Worm (Caenorhabditis elegans) whole organism, late embryonic: ENCODE data around the gene F38H4.3.

Experiments
- T23F11.4 ChIP-seq: fragments of 200-800 bp; sonication (Bioruptor generic); optimal IDR thresholded peaks from 2 replicates; lab custom pipeline; 2018; ENCODE audit warnings: mild to moderate bottlenecking, missing genetic modification characterization, missing compliant biosample characterization
- ama-1 ChIP-seq: fragments of 150-350 bp; optimal IDR thresholded peaks from 2 replicates; lab custom pipeline; 2014
- ceh-14 ChIP-seq: sonication (generic microtip); optimal IDR thresholded peaks from 2 replicates; lab custom pipeline; 2016; ENCODE audit warnings: missing genotype, missing genetic modification characterization, missing compliant biosample characterization
- ceh-18 ChIP-seq: sonication (generic microtip); optimal IDR thresholded peaks from 2 replicates; lab custom pipeline; 2016; ENCODE audit warnings: missing genetic modification characterization, missing compliant biosample characterization
- ceh-19 ChIP-seq: fragments of 200-800 bp; sonication (Bioruptor generic); optimal IDR thresholded peaks from 2 replicates; lab custom pipeline; 2018; ENCODE audit warnings: mild to moderate bottlenecking, missing genetic modification characterization, missing compliant biosample characterization
- ceh-2 ChIP-seq: sonication (generic microtip); optimal IDR thresholded peaks from 2 replicates; lab custom pipeline; 2016; ENCODE audit warnings: missing genotype, missing genetic modification characterization, missing compliant biosample characterization
- ceh-30 ChIP-seq: fragments of 150-350 bp; optimal IDR thresholded peaks from 2 replicates; lab custom pipeline; 2014; ENCODE audit warnings: missing biosample characterization, missing genetic modification characterization
- ceh-31 ChIP-seq: sonication (generic microtip); optimal IDR thresholded peaks from 2 replicates; lab custom pipeline; 2016; ENCODE audit warnings: missing genetic modification characterization, missing compliant biosample characterization
- ceh-45 ChIP-seq: fragments of 200-800 bp; sonication (Bioruptor generic); IDR thresholded peaks from 2 replicates; pipeline ENCODE4 v1.3.6; 2022; ENCODE audit warnings: missing genetic modification reagents, missing genetic modification characterization, missing compliant biosample characterization
- ceh-48 ChIP-seq: sonication (generic microtip); optimal IDR thresholded peaks from 2 replicates; lab custom pipeline; 2016; ENCODE audit warnings: missing genetic modification characterization, inconsistent platforms, missing compliant biosample characterization
- ceh-6 ChIP-seq: fragments of 200-800 bp; sonication (Bioruptor generic); optimal IDR thresholded peaks from 2 replicates; lab custom pipeline; 2018; ENCODE audit warnings: mild to moderate bottlenecking, missing genetic modification characterization, missing compliant biosample characterization
- ceh-9 ChIP-seq: sonication (generic microtip); optimal IDR thresholded peaks from 2 replicates; lab custom pipeline; 2016; ENCODE audit warnings: mild to moderate bottlenecking, missing genetic modification characterization, inconsistent platforms, missing compliant biosample characterization
- che-1 ChIP-seq: sonication (generic microtip); optimal IDR thresholded peaks from 2 replicates; lab custom pipeline; 2016; ENCODE audit warnings: mild to moderate bottlenecking, missing genetic modification characterization, missing compliant biosample characterization
- dmd-4 ChIP-seq: sonication (generic microtip); optimal IDR thresholded peaks from 2 replicates; lab custom pipeline; 2016; ENCODE audit warnings: borderline replicate concordance, missing genetic modification characterization, missing compliant biosample characterization
- dve-1 ChIP-seq: sonication (generic microtip); optimal IDR thresholded peaks from 2 replicates; lab custom pipeline; 2017; ENCODE audit warnings: antibody characterized with exemption, mild to moderate bottlenecking, missing genetic modification characterization, missing compliant biosample characterization
- elt-2 ChIP-seq: sonication (generic microtip); optimal IDR thresholded peaks from 2 replicates; lab custom pipeline; 2016; ENCODE audit warnings: missing genetic modification reagents, missing genetic modification characterization, missing compliant biosample characterization
- elt-4 ChIP-seq: sonication (generic microtip); optimal IDR thresholded peaks from 2 replicates; lab custom pipeline; 2016; ENCODE audit warnings: missing genetic modification characterization, missing compliant biosample characterization
- ets-4 ChIP-seq: sonication (generic microtip); optimal IDR thresholded peaks from 2 replicates; lab custom pipeline; 2016; ENCODE audit warnings: missing genetic modification characterization, missing compliant biosample characterization
- eyg-1 ChIP-seq: sonication (generic microtip); optimal IDR thresholded peaks from 2 replicates; lab custom pipeline; 2016; ENCODE audit warnings: missing genotype, missing genetic modification characterization, missing compliant biosample characterization
- fax-1 ChIP-seq: sonication (generic microtip); optimal IDR thresholded peaks from 2 replicates; lab custom pipeline; 2016; ENCODE audit warnings: missing genotype, missing genetic modification characterization, missing compliant biosample characterization
- fkh-6 ChIP-seq: sonication (generic microtip); optimal IDR thresholded peaks from 2 replicates; lab custom pipeline; 2016; ENCODE audit warnings: missing genetic modification characterization, missing compliant biosample characterization
- hlh-13 ChIP-seq: fragments of 200-800 bp; sonication (Bioruptor generic); optimal IDR thresholded peaks from 2 replicates; lab custom pipeline; 2018; ENCODE audit warnings: mild to moderate bottlenecking, missing genetic modification characterization, missing compliant biosample characterization
- hlh-15 ChIP-seq: sonication (generic microtip); optimal IDR thresholded peaks from 2 replicates; lab custom pipeline; 2016; ENCODE audit warnings: missing genetic modification characterization, missing compliant biosample characterization
- hlh-30 ChIP-seq: sonication (generic microtip); optimal IDR thresholded peaks from 2 replicates; lab custom pipeline; 2017; ENCODE audit warnings: antibody characterized with exemption, missing genetic modification characterization, missing compliant biosample characterization; ENCODE audit not compliant: insufficient read depth
- hlh-8 ChIP-seq: sonication (generic microtip); optimal IDR thresholded peaks from 2 replicates; lab custom pipeline; 2016; ENCODE audit warnings: missing genotype, missing genetic modification characterization, missing compliant biosample characterization
- lim-6 ChIP-seq: sonication (generic microtip); optimal IDR thresholded peaks from 2 replicates; lab custom pipeline; 2016; ENCODE audit warnings: missing genetic modification characterization, missing compliant biosample characterization
- lin-11 ChIP-seq: fragments of 200-800 bp; sonication (Bioruptor generic); optimal IDR thresholded peaks from 2 replicates; lab custom pipeline; 2018; ENCODE audit warnings: mild to moderate bottlenecking, missing genetic modification characterization, missing compliant biosample characterization
- madf-2 ChIP-seq: sonication (generic microtip); optimal IDR thresholded peaks from 2 replicates; lab custom pipeline; 2017; ENCODE audit warnings: missing genetic modification characterization, missing compliant biosample characterization
- mec-3 ChIP-seq: sonication (generic microtip); optimal IDR thresholded peaks from 2 replicates; lab custom pipeline; 2016; ENCODE audit warnings: borderline replicate concordance, missing genetic modification characterization, missing compliant biosample characterization
- nfya-1 ChIP-seq: sonication (generic microtip); optimal IDR thresholded peaks from 2 replicates; lab custom pipeline; 2017; ENCODE audit warnings: missing genetic modification characterization, mild to moderate bottlenecking, missing compliant biosample characterization, antibody characterized with exemption, moderate library complexity
- nhr-11 ChIP-seq: fragments of 150-350 bp; optimal IDR thresholded peaks from 2 replicates; lab custom pipeline; 2014; ENCODE audit warnings: missing biosample characterization, missing genetic modification characterization
- nhr-232 ChIP-seq: sonication (generic microtip); optimal IDR thresholded peaks from 2 replicates; lab custom pipeline; 2016; ENCODE audit warnings: missing genetic modification characterization, missing compliant biosample characterization
- npax-4 ChIP-seq: sonication (generic microtip); optimal IDR thresholded peaks from 2 replicates; lab custom pipeline; 2016; ENCODE audit warnings: missing genetic modification characterization, missing compliant biosample characterization
- pag-3 ChIP-seq: sonication (generic microtip); optimal IDR thresholded peaks from 2 replicates; lab custom pipeline; 2016; ENCODE audit warnings: missing compliant biosample characterization, missing genetic modification characterization, borderline replicate concordance
- pat-9 ChIP-seq: fragments of 200-800 bp; sonication (Bioruptor generic); optimal IDR thresholded peaks from 2 replicates; lab custom pipeline; 2018; ENCODE audit warnings: mild to moderate bottlenecking, missing genetic modification characterization, moderate library complexity, missing compliant biosample characterization
- pros-1 ChIP-seq: fragments of 150-350 bp; optimal IDR thresholded peaks from 2 replicates; lab custom pipeline; 2014; ENCODE audit warnings: missing biosample characterization, missing genetic modification reagents, missing genetic modification characterization
- ref-2 ChIP-seq: sonication (generic microtip); optimal IDR thresholded peaks from 2 replicates; lab custom pipeline; 2016; ENCODE audit warnings: missing genetic modification characterization, missing compliant biosample characterization
- rnt-1 ChIP-seq: sonication (generic microtip); optimal IDR thresholded peaks from 2 replicates; lab custom pipeline; 2016; ENCODE audit warnings: missing genetic modification characterization, missing compliant biosample characterization
- sox-2 ChIP-seq: fragments of 200-800 bp; sonication (Bioruptor generic); IDR thresholded peaks from 2 replicates; pipeline ENCODE4 v1.3.6; 2022; ENCODE audit warnings: missing genetic modification reagents, missing genetic modification characterization, missing compliant biosample characterization
- sox-4 ChIP-seq: sonication (generic microtip); optimal IDR thresholded peaks from 2 replicates; lab custom pipeline; 2017; ENCODE audit warnings: mild to moderate bottlenecking, missing genetic modification characterization, inconsistent platforms, missing compliant biosample characterization
- ttx-3 ChIP-seq: sonication (generic microtip); optimal IDR thresholded peaks from 2 replicates; lab custom pipeline; 2016; ENCODE audit warnings: missing genetic modification reagents, missing genetic modification characterization, missing compliant biosample characterization
- unc-3 ChIP-seq, 2 experiments: fragments of 200-800 bp in 1 of 2; sonication (Bioruptor generic) in 1 of 2; sonication (generic microtip) in 1 of 2; conservative IDR thresholded peaks in 1 of 2; optimal IDR thresholded peaks in 1 of 2; 2 replicates each; pipeline versions ENCODE4 v1.3.6 to Lab custom; 2016 to 2022; ENCODE audit warnings: missing compliant biosample characterization in 2 of 2, missing genetic modification characterization in 2 of 2, missing genetic modification reagents in 1 of 2
- unc-42 ChIP-seq: sonication (generic microtip); optimal IDR thresholded peaks from 2 replicates; lab custom pipeline; 2016; ENCODE audit warnings: missing genotype, missing genetic modification characterization, missing compliant biosample characterization
- unc-86 ChIP-seq: sonication (generic microtip); optimal IDR thresholded peaks from 2 replicates; lab custom pipeline; 2016; ENCODE audit warnings: missing genetic modification characterization, missing compliant biosample characterization

F38H4.3 gene

DNA sequence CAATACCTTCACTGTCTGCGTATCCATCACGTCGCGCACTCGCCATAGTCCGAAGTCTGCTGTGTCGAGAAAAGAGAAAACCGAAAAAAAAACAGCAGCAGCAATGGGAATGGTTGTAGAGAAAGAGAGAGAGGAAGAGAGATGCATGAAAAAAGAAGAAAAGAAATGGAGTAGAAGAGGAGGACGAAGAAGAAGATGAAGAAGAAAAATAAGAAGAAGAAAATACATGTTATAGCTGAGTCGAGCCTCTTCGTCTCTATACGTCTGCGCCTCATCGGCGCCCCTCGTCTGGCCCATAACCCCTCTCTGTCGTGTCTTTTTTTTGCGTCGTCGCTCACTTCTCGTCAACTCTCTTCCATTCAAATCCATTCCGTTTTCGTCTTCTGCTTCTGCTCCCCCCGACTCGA lies 32.5 kb upstream of the F38H4.3 start (continued):
- no peak for TF ChIP-seq che-1
- no peak for TF ChIP-seq lin-11 (tag; lab: Kevin White, UChicago)
- TF ChIP-seq unc-42 (tag; lab: Kevin White, UChicago), result peak; percentile 82
- no peak for TF ChIP-seq elt-4 (tag; lab: Kevin White, UChicago)
- TF ChIP-seq ref-2, result no peak
- no peak for TF ChIP-seq hlh-30 (tag; lab: Kevin White, UChicago)
- no peak for TF ChIP-seq ceh-19 (GFP tag; lab: Kevin White, UChicago)
- TF ChIP-seq ceh-45 (GFP tag; lab: Robert Waterston, UW), result no peak
- TF ChIP-seq unc-86 (tag; lab: Kevin White, UChicago), result no peak
- no peak for TF ChIP-seq unc-3 (GFP tag; conservative IDR thresholded peaks at IDR 0.05; lab: Robert Waterston, UW)
- no peak for TF ChIP-seq unc-3 (tag; optimal IDR thresholded peaks at IDR 0.05; lab: Kevin White, UChicago)
- no peak for TF ChIP-seq eyg-1 (tag; lab: Kevin White, UChicago)
- no peak for TF ChIP-seq rnt-1 (tag; lab: Kevin White, UChicago)
- no peak for TF ChIP-seq sox-4 (tag; lab: Kevin White, UChicago)
- no peak for TF ChIP-seq ceh-2
- TF ChIP-seq pag-3 (tag; lab: Kevin White, UChicago), result no peak
- peak; percentile 58 for TF ChIP-seq ceh-31 (tag; lab: Kevin White, UChicago)
- TF ChIP-seq ceh-48 (tag; lab: Kevin White, UChicago), result no peak
- TF ChIP-seq fkh-6 (tag; lab: Kevin White, UChicago), result no peak
- peak; percentile 73 for TF ChIP-seq nfya-1 (tag; lab: Kevin White, UChicago)
- no peak for TF ChIP-seq dmd-4 (tag; lab: Kevin White, UChicago)
- TF ChIP-seq mec-3, result no peak
- no peak for TF ChIP-seq nhr-11 (tag; lab: Kevin White, UChicago)
- TF ChIP-seq ets-4 (tag; lab: Kevin White, UChicago), result no peak
- no peak for TF ChIP-seq ttx-3
- no peak for TF ChIP-seq ceh-9 (tag; lab: Kevin White, UChicago)
- no peak for TF ChIP-seq hlh-13 (GFP tag; lab: Kevin White, UChicago)
- TF ChIP-seq sox-2 (GFP tag; lab: Robert Waterston, UW), result no peak
- no peak for TF ChIP-seq madf-2 (tag; lab: Kevin White, UChicago)
- TF ChIP-seq pat-9 (tag; lab: Kevin White, UChicago), result no peak
- no peak for TF ChIP-seq dve-1 (tag; lab: Kevin White, UChicago)
- no peak for TF ChIP-seq elt-2 (tag; lab: Kevin White, UChicago)
- no peak for TF ChIP-seq npax-4 (tag; lab: Kevin White, UChicago)
- TF ChIP-seq ama-1, result no peak

DNA sequence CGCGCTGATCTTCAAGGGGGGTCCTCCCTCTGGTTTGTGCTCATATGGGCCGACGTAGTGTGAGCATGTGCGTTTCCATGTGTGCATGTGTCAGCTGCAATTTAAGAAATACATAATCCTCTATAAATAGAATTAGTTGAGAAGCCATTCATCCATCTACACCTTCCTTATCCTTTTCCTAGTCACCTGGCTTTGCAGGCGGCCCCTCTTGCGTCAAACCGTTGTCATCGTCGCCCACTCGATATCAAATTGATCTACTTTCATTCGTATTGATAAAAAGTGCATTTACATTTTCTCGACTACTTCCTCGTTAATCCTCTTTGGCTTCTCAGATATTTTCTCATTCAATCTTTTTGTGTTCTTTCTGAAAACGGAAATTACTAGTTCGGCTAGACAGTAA lies 30.2 kb upstream of the F38H4.3 start:
- TF ChIP-seq elt-2 (tag; lab: Kevin White, UChicago) (no peak), madf-2 (tag; lab: Kevin White, UChicago) (no peak), nhr-11 (tag; lab: Kevin White, UChicago) (no peak), ceh-31 (tag; lab: Kevin White, UChicago) (no peak), ceh-9 (tag; lab: Kevin White, UChicago) (no peak), dve-1 (tag; lab: Kevin White, UChicago) (no peak), ets-4 (tag; lab: Kevin White, UChicago) (no peak), ama-1 (no peak), lin-11 (tag; lab: Kevin White, UChicago) (no peak), ceh-6 (no peak), T23F11.4 (GFP tag; lab: Kevin White, UChicago) (no peak), ceh-30 (no peak), hlh-15 (no peak), ceh-14 (tag; lab: Kevin White, UChicago) (no peak), unc-86 (tag; lab: Kevin White, UChicago) (no peak), npax-4 (tag; lab: Kevin White, UChicago) (no peak)

- no peak for TF ChIP-seq fax-1 (tag; lab: Kevin White, UChicago)
- no peak for TF ChIP-seq lin-11 (tag; lab: Kevin White, UChicago)
- TF ChIP-seq unc-42 (tag; lab: Kevin White, UChicago), result no peak
- no peak for TF ChIP-seq ceh-18
- no peak for TF ChIP-seq ama-1
- TF ChIP-seq hlh-30 (tag; lab: Kevin White, UChicago), result no peak
- TF ChIP-seq lim-6 (tag; lab: Kevin White, UChicago), result no peak
- TF ChIP-seq hlh-8, result no peak
- TF ChIP-seq nhr-232 (tag; lab: Kevin White, UChicago), result no peak
- TF ChIP-seq pros-1 (tag; lab: Kevin White, UChicago), result no peak
Observed at ce11 chrIV:11813901-11814300, 28.3 kb upstream of the F38H4.3 start, which contains the start of gene M117.1. Gene M117.1 (plus strand): TSS chrIV:11814247.
